Worm (Caenorhabditis elegans): ENCODE data around the gene C03B1.14.

DNA sequence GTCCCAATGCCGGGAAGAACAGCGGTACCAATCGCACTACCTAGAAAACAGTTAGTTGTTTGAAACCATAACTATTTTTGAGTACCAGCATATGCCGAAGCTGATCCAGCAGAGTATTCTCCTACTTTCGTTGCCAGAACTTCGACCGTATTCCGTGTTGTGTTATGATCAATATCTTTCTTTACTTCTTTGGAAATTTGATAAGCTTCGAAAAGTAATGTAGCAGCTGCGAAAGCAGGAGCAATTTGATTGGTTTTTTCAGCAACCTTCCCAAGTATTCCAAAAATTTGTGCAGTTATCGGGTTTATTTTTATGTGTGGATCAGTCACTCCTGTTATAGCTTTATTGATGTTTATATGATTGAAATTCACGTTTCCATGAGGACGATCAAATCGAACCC, 481 bp downstream of the C03B1.14 start:
- TF ChIP-seq nhr-237 (tag; optimal IDR thresholded peaks at IDR 0.05) (no peak), zag-1 (tag; optimal IDR thresholded peaks at IDR 0.05) (no peak), nhr-11 (tag; optimal IDR thresholded peaks at IDR 0.05) (no peak), snpc-4 (tag; optimal IDR thresholded peaks at IDR 0.05) (no peak), ama-1 (optimal IDR thresholded peaks at IDR 0.05) (no peak), aly-2 (tag; optimal IDR thresholded peaks at IDR 0.05) (no peak), nhr-43 (tag; optimal IDR thresholded peaks at IDR 0.05; ENCODE audit: poor library complexity, severe bottlenecking) (no peak), nhr-12 (tag; optimal IDR thresholded peaks at IDR 0.05) (no peak), skn-1 (tag; optimal IDR thresholded peaks at IDR 0.05) (no peak), nhr-28 (tag; optimal IDR thresholded peaks at IDR 0.05) (no peak), nfya-1 (tag; optimal IDR thresholded peaks at IDR 0.05; ENCODE audit: insufficient read depth) (no peak), nhr-77 (tag; optimal IDR thresholded peaks at IDR 0.05) (no peak)

Data from whole organism, L3 larva.